Fruit fly (Drosophila melanogaster) whole organism, embryonic: ENCODE measurements around the gene CG4218.

Experiments
- Aef1 ChIP-seq: fragments of 200-800 bp; sonication (Bioruptor generic); IDR thresholded peaks from 3 replicates; pipeline ENCODE4 v1.3.6; 2022; ENCODE audit warnings: missing biosample characterization, missing genetic modification characterization
- B-H1 ChIP-seq: fragments of 200-800 bp; sonication (Bioruptor generic); IDR thresholded peaks from 3 replicates; pipeline ENCODE4 v1.3.6; 2022; ENCODE audit warnings: missing biosample characterization, missing genetic modification characterization
- CG10366 ChIP-seq: fragments of 200-800 bp; sonication (Bioruptor generic); IDR thresholded peaks from 2 replicates; pipeline ENCODE4 v1.3.6; 2022; ENCODE audit warnings: missing biosample characterization, missing genetic modification characterization
- CG10431 ChIP-seq: fragments of 200-800 bp; sonication (Bioruptor generic); optimal IDR thresholded peaks from 3 replicates; lab custom pipeline; 2018; ENCODE audit warnings: missing biosample characterization, mild to moderate bottlenecking, missing genetic modification characterization
- CG11085 ChIP-seq: fragments of 200-800 bp; sonication (Bioruptor generic); IDR thresholded peaks from 2 replicates; pipeline ENCODE4 v1.3.6; 2022; ENCODE audit warnings: missing biosample characterization, missing genetic modification characterization
- CG11723 ChIP-seq: fragments of 200-800 bp; sonication (Bioruptor generic); optimal IDR thresholded peaks from 2 replicates; lab custom pipeline; 2017; ENCODE audit warnings: missing biosample characterization, mild to moderate bottlenecking, missing genetic modification characterization
- CG1233 ChIP-seq: fragments of 200-800 bp; sonication (Bioruptor generic); optimal IDR thresholded peaks from 4 replicates; lab custom pipeline; 2018; ENCODE audit warnings: missing biosample characterization, mild to moderate bottlenecking, missing genetic modification characterization
- CG15011 ChIP-seq: fragments of 200-800 bp; sonication (Bioruptor generic); optimal IDR thresholded peaks from 3 replicates; lab custom pipeline; 2018; ENCODE audit warnings: missing biosample characterization, mild to moderate bottlenecking, missing genetic modification characterization
- CG15696 ChIP-seq: fragments of 200-800 bp; sonication (Bioruptor generic); optimal IDR thresholded peaks from 2 replicates; lab custom pipeline; 2019; ENCODE audit warnings: missing biosample characterization, mild to moderate bottlenecking, missing genetic modification characterization, moderate library complexity
- CG2199 ChIP-seq: fragments of 200-800 bp; sonication (Bioruptor generic); IDR thresholded peaks from 3 replicates; pipeline ENCODE4 v1.3.6; 2022; ENCODE audit warnings: missing biosample characterization, missing genetic modification characterization
- CG2889 ChIP-seq: fragments of 200-800 bp; sonication (Bioruptor generic); IDR thresholded peaks from 3 replicates; pipeline ENCODE4 v1.3.6; 2022; ENCODE audit warnings: missing biosample characterization, missing genetic modification characterization
- CG3726 ChIP-seq: fragments of 200-800 bp; sonication (Bioruptor generic); IDR thresholded peaks from 3 replicates; pipeline ENCODE4, ENCODE4 v1.3.6; 2022; ENCODE audit warnings: missing biosample characterization, missing genetic modification characterization
- CG4424 ChIP-seq: fragments of 200-800 bp; sonication (Bioruptor generic); optimal IDR thresholded peaks from 3 replicates; lab custom pipeline; 2016; ENCODE audit warnings: missing biosample characterization, missing genetic modification characterization
- CG5180 ChIP-seq: fragments of 200-800 bp; sonication (Bioruptor generic); optimal IDR thresholded peaks from 3 replicates; lab custom pipeline; 2017; ENCODE audit warnings: missing biosample characterization, missing genetic modification characterization, mild to moderate bottlenecking, moderate library complexity, missing genetic modification reagents
- CG5245 ChIP-seq: fragments of 200-800 bp; sonication (Bioruptor generic); optimal IDR thresholded peaks from 3 replicates; lab custom pipeline; 2016; ENCODE audit warnings: missing biosample characterization, missing genetic modification characterization
- CG5953 ChIP-seq: fragments of 200-800 bp; sonication (Bioruptor generic); IDR thresholded peaks from 2 replicates; pipeline ENCODE4 v1.3.6; 2022; ENCODE audit warnings: missing biosample characterization, missing genetic modification characterization
- CG6254 ChIP-seq: fragments of 200-800 bp; sonication (Bioruptor generic); optimal IDR thresholded peaks from 3 replicates; lab custom pipeline; 2017; ENCODE audit warnings: mild to moderate bottlenecking, missing biosample characterization, missing genetic modification reagents, missing genetic modification characterization
- CG7556 ChIP-seq: fragments of 200-800 bp; sonication (Bioruptor generic); optimal IDR thresholded peaks from 2 replicates; lab custom pipeline; 2017; ENCODE audit warnings: missing biosample characterization, mild to moderate bottlenecking, missing genetic modification characterization
- CG7839 ChIP-seq: fragments of 200-800 bp; sonication (Bioruptor generic); optimal IDR thresholded peaks from 3 replicates; lab custom pipeline; 2018; ENCODE audit warnings: missing biosample characterization, mild to moderate bottlenecking, missing genetic modification characterization, moderate library complexity
- CG8281 ChIP-seq: fragments of 200-800 bp; sonication (Bioruptor generic); optimal IDR thresholded peaks from 2 replicates; lab custom pipeline; 2018; ENCODE audit warnings: missing biosample characterization, mild to moderate bottlenecking, missing genetic modification characterization, moderate library complexity
- CG8290 ChIP-seq, 3 experiments: fragments of 200-800 bp; sonication (Bioruptor generic); optimal IDR thresholded peaks; 2 replicates each; lab custom pipeline; 2016 to 2019; ENCODE audit warnings: missing biosample characterization in 3 of 3, missing genetic modification characterization in 3 of 3, mild to moderate bottlenecking in 2 of 3, moderate library complexity in 1 of 3
- D ChIP-seq, 2 experiments: fragments of 200-800 bp in 1 of 2; fragments of >200 bp in 1 of 2; sonication (Bioruptor generic) in 1 of 2; optimal IDR thresholded peaks; 2 replicates in 1 of 2; 3 replicates in 1 of 2; lab custom pipeline; 2017; ENCODE audit warnings: mild to moderate bottlenecking in 1 of 2, missing biosample characterization in 1 of 2, missing genetic modification characterization in 1 of 2, missing genetic modification reagents in 1 of 2
- Dip2 ChIP-seq: fragments of 200-800 bp; sonication (Bioruptor generic); IDR thresholded peaks from 2 replicates; pipeline ENCODE4 v1.3.6; 2022; ENCODE audit warnings: missing biosample characterization, missing genetic modification characterization
- ERR ChIP-seq: fragments of 200-800 bp; sonication (Bioruptor generic); optimal IDR thresholded peaks from 2 replicates; lab custom pipeline; 2016; ENCODE audit warnings: missing biosample characterization, missing genetic modification characterization
- Fer2 ChIP-seq: fragments of 200-800 bp; sonication (Bioruptor generic); optimal IDR thresholded peaks from 2 replicates; lab custom pipeline; 2018; ENCODE audit warnings: missing biosample characterization, mild to moderate bottlenecking, missing genetic modification characterization, moderate library complexity
- H2.0 ChIP-seq: fragments of 200-800 bp; sonication (Bioruptor generic); IDR thresholded peaks from 2 replicates; pipeline ENCODE4 v1.3.6; 2022; ENCODE audit warnings: missing biosample characterization, missing genetic modification characterization
- Hr51 ChIP-seq, 2 experiments: fragments of 200-800 bp; sonication (Bioruptor generic); optimal IDR thresholded peaks; 2 replicates in 1 of 2; 3 replicates in 1 of 2; lab custom pipeline; 2016 to 2018; ENCODE audit warnings: missing biosample characterization in 2 of 2, missing genetic modification characterization in 2 of 2, mild to moderate bottlenecking in 1 of 2, moderate library complexity in 1 of 2
- NFAT ChIP-seq: fragments of 200-800 bp; sonication (Bioruptor generic); IDR thresholded peaks from 2 replicates; pipeline ENCODE4 v1.3.6; 2022; ENCODE audit warnings: missing biosample characterization, missing genetic modification characterization
- PHDP ChIP-seq: fragments of 200-800 bp; sonication (Bioruptor generic); optimal IDR thresholded peaks from 3 replicates; lab custom pipeline; 2018; ENCODE audit warnings: missing biosample characterization, mild to moderate bottlenecking, missing genetic modification characterization, moderate library complexity
- al ChIP-seq: fragments of 200-800 bp; sonication (Bioruptor generic); IDR thresholded peaks from 2 replicates; pipeline ENCODE4 v1.3.6; 2022; ENCODE audit warnings: missing biosample characterization, missing genetic modification characterization
- aop ChIP-seq: fragments of 200-800 bp; sonication (Bioruptor generic); IDR thresholded peaks from 2 replicates; pipeline ENCODE4 v1.3.6; 2022; ENCODE audit warnings: missing biosample characterization, missing genetic modification characterization
- ap ChIP-seq: fragments of 200-800 bp; sonication (Bioruptor generic); IDR thresholded peaks from 2 replicates; pipeline ENCODE4 v1.3.6; 2022; ENCODE audit warnings: missing biosample characterization, missing genetic modification characterization
- chinmo ChIP-seq: fragments of 200-800 bp; sonication (Bioruptor generic); IDR thresholded peaks from 4 replicates; pipeline ENCODE4 v1.3.6; 2022; ENCODE audit warnings: missing biosample characterization, missing genetic modification characterization; ENCODE audit not compliant: partially characterized antibody
- chm ChIP-seq: fragments of 200-800 bp; sonication (Bioruptor generic); IDR thresholded peaks from 2 replicates; pipeline ENCODE4 v1.3.6; 2022; ENCODE audit warnings: missing biosample characterization, missing genetic modification characterization
- ci ChIP-seq: fragments of 200-800 bp; sonication (Bioruptor generic); IDR thresholded peaks from 3 replicates; pipeline ENCODE4 v1.3.6; 2022; ENCODE audit warnings: missing biosample characterization, missing genetic modification characterization
- dan ChIP-seq: fragments of 200-800 bp; sonication (Bioruptor generic); IDR thresholded peaks from 2 replicates; pipeline ENCODE4 v1.3.6; 2022; ENCODE audit warnings: missing biosample characterization, missing genetic modification characterization
- dysf ChIP-seq: fragments of 200-800 bp; sonication (Bioruptor generic); IDR thresholded peaks from 3 replicates; pipeline ENCODE4 v1.3.6; 2022; ENCODE audit warnings: missing biosample characterization, missing genetic modification characterization
- fru ChIP-seq: fragments of >200 bp; optimal IDR thresholded peaks from 2 replicates; lab custom pipeline; 2017
- gsb ChIP-seq: fragments of 200-800 bp; sonication (Bioruptor generic); IDR thresholded peaks from 2 replicates; pipeline ENCODE4 v1.3.6; 2022; ENCODE audit warnings: missing biosample characterization, missing genetic modification characterization
- mld ChIP-seq: fragments of 200-800 bp; sonication (Bioruptor generic); IDR thresholded peaks from 3 replicates; pipeline ENCODE4 v1.3.6; 2022; ENCODE audit warnings: missing biosample characterization, missing genetic modification characterization; ENCODE audit not compliant: partially characterized antibody
- p53 ChIP-seq: fragments of 200-800 bp; sonication (Bioruptor generic); optimal IDR thresholded peaks from 2 replicates; lab custom pipeline; 2016; ENCODE audit warnings: missing biosample characterization, missing genetic modification characterization
- sr ChIP-seq: fragments of 200-800 bp; sonication (Bioruptor generic); IDR thresholded peaks from 3 replicates; pipeline ENCODE4 v1.3.6; 2022; ENCODE audit warnings: missing biosample characterization, missing genetic modification characterization
- tap ChIP-seq: fragments of 200-800 bp; optimal IDR thresholded peaks from 3 replicates; lab custom pipeline; 2019; ENCODE audit warnings: missing biosample characterization, mild to moderate bottlenecking, missing genetic modification characterization, moderate library complexity
- toy ChIP-seq: fragments of 200-800 bp; sonication (Bioruptor generic); IDR thresholded peaks from 2 replicates; pipeline ENCODE4 v1.3.6; 2022; ENCODE audit warnings: missing biosample characterization, missing genetic modification characterization
- usp ChIP-seq: fragments of >200 bp; optimal IDR thresholded peaks from 2 replicates; lab custom pipeline; 2017; ENCODE audit warnings: missing biosample characterization, missing genetic modification characterization
- wdn ChIP-seq: fragments of 200-800 bp; sonication (Bioruptor generic); IDR thresholded peaks from 2 replicates; pipeline ENCODE4 v1.3.6; 2022; ENCODE audit warnings: missing biosample characterization, missing genetic modification characterization
- zen2 ChIP-seq: fragments of 200-800 bp; sonication (Bioruptor generic); IDR thresholded peaks from 3 replicates; pipeline ENCODE4 v1.3.6; 2022; ENCODE audit warnings: missing biosample characterization, missing genetic modification characterization; ENCODE audit not compliant: partially characterized antibody
- zf30C ChIP-seq: fragments of 200-800 bp; sonication (Bioruptor generic); optimal IDR thresholded peaks from 3 replicates; lab custom pipeline; 2018; ENCODE audit warnings: missing biosample characterization, mild to moderate bottlenecking, missing genetic modification characterization

CG4218 gene

dm6 chr2L:14505004-14505835 lies 43.7 kb downstream of the CG4218 start (continued):
- no peak for TF ChIP-seq zen2 (GFP tag; lab: Robert Waterston, UW)
- TF ChIP-seq ap (GFP tag; lab: Robert Waterston, UW), result peak; percentile 68; the same call in 1 of the 2 replicates
- TF ChIP-seq mld, result no peak
- no peak for TF ChIP-seq D (optimal IDR thresholded peaks at IDR 0.05; lab: Kevin White, UChicago)
- TF ChIP-seq D (GFP tag; optimal IDR thresholded peaks at IDR 0.05; lab: Kevin White, UChicago), result peak; percentile 86
- peak; percentile 82 for TF ChIP-seq CG5180 (GFP tag; lab: Kevin White, UChicago)
- TF ChIP-seq CG11085 (GFP tag; lab: Robert Waterston, UW), result peak; percentile 49; the same call in 1 of the 2 replicates
- no peak for TF ChIP-seq Aef1 (GFP tag; lab: Robert Waterston, UW)
- peak; percentile 64 for TF ChIP-seq NFAT (GFP tag; lab: Robert Waterston, UW)
- peak; percentile 48 for TF ChIP-seq tap (tag; lab: Kevin White, UChicago)
- peak; percentile 81 for TF ChIP-seq dysf (GFP tag; lab: Robert Waterston, UW)
- TF ChIP-seq CG1233, result peak; percentile 91
- TF ChIP-seq CG7556, result peak; percentile 91
- no peak for TF ChIP-seq Dip2
- TF ChIP-seq CG8281 (tag; lab: Kevin White, UChicago), result peak; percentile 71
- peak; percentile 50; the same call in 2 of the 3 replicates for TF ChIP-seq CG2889 (GFP tag; lab: Robert Waterston, UW)
- peak; percentile 53 to 82 for TF ChIP-seq Hr51 (GFP tag; optimal IDR thresholded peaks at IDR 0.05; lab: Kevin White, UChicago)
- TF ChIP-seq CG10366 (GFP tag; lab: Robert Waterston, UW), result peak; percentile 40; the same call in 1 of the 2 replicates
- TF ChIP-seq H2.0, result peak; percentile 61
- TF ChIP-seq CG5245 (GFP tag; lab: Kevin White, UChicago), result peak; percentile 64
- peak; percentile 92 for TF ChIP-seq CG15696 (tag; lab: Kevin White, UChicago)
- no peak for TF ChIP-seq al (GFP tag; lab: Robert Waterston, UW)
- peak; percentile 96 for TF ChIP-seq ci
- peak; percentile 74 for TF ChIP-seq CG4424
- peak; percentile 85 for TF ChIP-seq CG8290 (GFP tag; optimal IDR thresholded peaks at IDR 0.05; lab: Kevin White, UChicago)
- TF ChIP-seq CG8290 (tag; optimal IDR thresholded peaks at IDR 0.05; lab: Kevin White, UChicago), result peak; percentile 91 to 96
- peak; percentile 69; the same call in 1 of the 3 replicates for TF ChIP-seq sr (GFP tag; lab: Robert Waterston, UW)
- no peak for TF ChIP-seq zf30C (GFP tag; lab: Kevin White, UChicago)
- peak; percentile 66 for TF ChIP-seq toy
- peak; percentile 58 for TF ChIP-seq wdn (GFP tag; lab: Robert Waterston, UW)
- peak; percentile 90 for TF ChIP-seq PHDP (tag; lab: Kevin White, UChicago)
- peak; percentile 68; the same call in 1 of the 3 replicates for TF ChIP-seq B-H1 (GFP tag; lab: Robert Waterston, UW)
- 0 out of 4 replicates have a peak, but pooled peaks have one; percentile 44 for TF ChIP-seq chinmo
- TF ChIP-seq chm, result peak; percentile 93
- peak; percentile 72; the same call in 2 of the 3 replicates for TF ChIP-seq CG3726 (GFP tag; lab: Robert Waterston, UW)
- TF ChIP-seq CG11723 (GFP tag; lab: Kevin White, UChicago), result peak; percentile 88
- TF ChIP-seq CG6254 (GFP tag; lab: Kevin White, UChicago), result peak; percentile 76
- TF ChIP-seq p53, result peak; percentile 84
- no peak for TF ChIP-seq dan (GFP tag; lab: Robert Waterston, UW)
- peak; percentile 65 for TF ChIP-seq CG7839 (tag; lab: Kevin White, UChicago)
- TF ChIP-seq fru (lab: Kevin White, UChicago), result no peak
- peak; percentile 88 for TF ChIP-seq CG15011 (GFP tag; lab: Kevin White, UChicago)
- peak; percentile 84 for TF ChIP-seq CG2199 (GFP tag; lab: Robert Waterston, UW)
- TF ChIP-seq usp (GFP tag; lab: Kevin White, UChicago), result no peak
- peak; percentile 86 for TF ChIP-seq CG5953 (GFP tag; lab: Robert Waterston, UW)
- TF ChIP-seq ERR (GFP tag; lab: Kevin White, UChicago), result peak; percentile 82
- no peak for TF ChIP-seq aop (GFP tag; lab: Robert Waterston, UW)
- peak; percentile 82 for TF ChIP-seq CG10431 (GFP tag; lab: Kevin White, UChicago)
- peak; percentile 85 for TF ChIP-seq gsb (GFP tag; lab: Robert Waterston, UW)
- peak; percentile 73 for TF ChIP-seq Fer2
